Worm (Caenorhabditis elegans) whole organism, L1 larva: ENCODE data around the gene W03F9.9.
A peak's percentile ranks its signal among the peaks of the same experiment; 100 is the strongest.

Source experiments
- C04F5.9 ChIP-seq: sonication (generic microtip); optimal IDR thresholded peaks from 2 replicates; lab custom pipeline; 2016; ENCODE audit warnings: missing genetic modification characterization, missing compliant biosample characterization
- C16A3.4 ChIP-seq: fragments of 150-350 bp; optimal IDR thresholded peaks from 2 replicates; lab custom pipeline; 2014; ENCODE audit warnings: missing biosample characterization, missing genetic modification characterization
- C34B4.2 ChIP-seq: sonication (generic microtip); optimal IDR thresholded peaks from 2 replicates; lab custom pipeline; 2017; ENCODE audit warnings: mild to moderate bottlenecking, missing genetic modification characterization, missing compliant biosample characterization
- F16B12.6 ChIP-seq: fragments of 150-350 bp; optimal IDR thresholded peaks from 2 replicates; lab custom pipeline; 2014; ENCODE audit warnings: missing biosample characterization, missing genetic modification characterization
- Y116A8C.19 ChIP-seq: sonication (generic microtip); optimal IDR thresholded peaks from 2 replicates; lab custom pipeline; 2016; ENCODE audit warnings: missing compliant biosample characterization, missing genetic modification characterization, borderline replicate concordance
- aha-1 ChIP-seq: fragments of 150-350 bp; optimal IDR thresholded peaks from 2 replicates; lab custom pipeline; 2014; ENCODE audit warnings: missing biosample characterization, missing genetic modification characterization
- alr-1 ChIP-seq: fragments of 200-800 bp; sonication (Bioruptor generic); optimal IDR thresholded peaks from 2 replicates; lab custom pipeline; 2018; ENCODE audit warnings: borderline replicate concordance, mild to moderate bottlenecking, missing genetic modification characterization, missing compliant biosample characterization
- aly-2 ChIP-seq: fragments of 150-350 bp; optimal IDR thresholded peaks from 2 replicates; lab custom pipeline; 2014; ENCODE audit warnings: missing biosample characterization, missing genetic modification characterization
- ama-1 ChIP-seq: fragments of 150-350 bp; optimal IDR thresholded peaks from 2 replicates; lab custom pipeline; 2014
- blmp-1 ChIP-seq: fragments of 150-350 bp; optimal IDR thresholded peaks from 2 replicates; lab custom pipeline; 2014; ENCODE audit warnings: missing biosample characterization, missing genetic modification characterization
- ceh-63 ChIP-seq: fragments of 200-800 bp; sonication (Bioruptor generic); optimal IDR thresholded peaks from 2 replicates; lab custom pipeline; 2018; ENCODE audit warnings: mild to moderate bottlenecking, missing genetic modification characterization, missing compliant biosample characterization
- ceh-8 ChIP-seq: fragments of 200-800 bp; sonication (Bioruptor generic); optimal IDR thresholded peaks from 2 replicates; lab custom pipeline; 2018; ENCODE audit warnings: mild to moderate bottlenecking, missing genetic modification characterization, moderate library complexity, missing compliant biosample characterization
- ceh-82 ChIP-seq, 3 experiments: fragments of 150-350 bp in 1 of 3; sonication (generic microtip) in 2 of 3; optimal IDR thresholded peaks; 2 replicates each; lab custom pipeline; 2014 to 2017; ENCODE audit warnings: missing biosample characterization in 3 of 3, missing genetic modification characterization in 3 of 3
- ceh-88 ChIP-seq: fragments of 200-800 bp; sonication (Bioruptor generic); IDR thresholded peaks from 2 replicates; pipeline ENCODE4 v1.3.6; 2022; ENCODE audit warnings: missing genetic modification characterization, missing compliant biosample characterization
- ces-1 ChIP-seq: fragments of 150-350 bp; optimal IDR thresholded peaks from 2 replicates; lab custom pipeline; 2014; ENCODE audit warnings: missing biosample characterization, missing genetic modification reagents, missing genetic modification characterization
- dsc-1 ChIP-seq: sonication (generic microtip); optimal IDR thresholded peaks from 2 replicates; lab custom pipeline; 2016; ENCODE audit warnings: mild to moderate bottlenecking, missing genetic modification characterization, missing compliant biosample characterization
- efl-1 ChIP-seq, 4 experiments: fragments of 150-350 bp; optimal IDR thresholded peaks in 3 of 4; peaks in 1 of 4; 1 replicate in 1 of 4; 2 replicates in 3 of 4; lab custom pipeline; 2014; ENCODE audit warnings: missing biosample characterization in 2 of 4, missing genetic modification characterization in 2 of 4, missing genetic modification reagents in 2 of 4
- efl-3 ChIP-seq: fragments of 200-800 bp; sonication (Bioruptor generic); optimal IDR thresholded peaks from 2 replicates; lab custom pipeline; 2018; ENCODE audit warnings: mild to moderate bottlenecking, missing genetic modification characterization, missing compliant biosample characterization
- egl-27 ChIP-seq, 2 experiments: fragments of 150-350 bp in 1 of 2; sonication (generic microtip); optimal IDR thresholded peaks; 3 replicates each; lab custom pipeline; 2017 to 2018; ENCODE audit warnings: missing biosample characterization in 2 of 2, missing genetic modification characterization in 2 of 2, missing genetic modification reagents in 2 of 2
- ets-5 ChIP-seq: fragments of 200-800 bp; sonication (Bioruptor generic); IDR thresholded peaks from 2 replicates; pipeline ENCODE4 v1.3.6; 2022; ENCODE audit warnings: missing genetic modification characterization, missing compliant biosample characterization
- fkh-10 ChIP-seq: sonication (generic microtip); optimal IDR thresholded peaks from 2 replicates; lab custom pipeline; 2017; ENCODE audit warnings: missing biosample characterization, missing genetic modification reagents, missing genetic modification characterization
- fkh-4 ChIP-seq: sonication (generic microtip); optimal IDR thresholded peaks from 2 replicates; lab custom pipeline; 2016; ENCODE audit warnings: missing compliant biosample characterization, missing genetic modification characterization, borderline replicate concordance
- fkh-8 ChIP-seq: sonication (generic microtip); optimal IDR thresholded peaks from 2 replicates; lab custom pipeline; 2016; ENCODE audit warnings: mild to moderate bottlenecking, missing genetic modification characterization, missing compliant biosample characterization
- fos-1 ChIP-seq: fragments of 150-350 bp; optimal IDR thresholded peaks from 2 replicates; lab custom pipeline; 2014; ENCODE audit warnings: missing biosample characterization, missing genetic modification characterization
- grh-1 ChIP-seq: fragments of 200-800 bp; sonication (Bioruptor generic); IDR thresholded peaks from 2 replicates; pipeline ENCODE4 v1.3.6; 2022; ENCODE audit warnings: missing genetic modification reagents, missing genetic modification characterization, missing compliant biosample characterization
- hlh-4 ChIP-seq: sonication (generic microtip); optimal IDR thresholded peaks from 2 replicates; lab custom pipeline; 2016; ENCODE audit warnings: mild to moderate bottlenecking, missing genetic modification characterization, missing compliant biosample characterization
- irx-1 ChIP-seq: sonication (generic microtip); optimal IDR thresholded peaks from 2 replicates; lab custom pipeline; 2016; ENCODE audit warnings: missing genetic modification characterization, missing compliant biosample characterization
- isw-1 ChIP-seq: fragments of 200-800 bp; sonication (Bioruptor generic); IDR thresholded peaks from 2 replicates; pipeline ENCODE4 v1.3.6; 2022; ENCODE audit warnings: missing genetic modification characterization, missing compliant biosample characterization
- jun-1 ChIP-seq: fragments of 150-350 bp; optimal IDR thresholded peaks from 2 replicates; lab custom pipeline; 2014; ENCODE audit warnings: missing biosample characterization, missing genetic modification reagents, missing genetic modification characterization
- lin-14 ChIP-seq: fragments of 200-800 bp; sonication (Bioruptor generic); optimal IDR thresholded peaks from 2 replicates; lab custom pipeline; 2018; ENCODE audit warnings: mild to moderate bottlenecking, missing genetic modification characterization, moderate library complexity, missing compliant biosample characterization
- lsy-2 ChIP-seq, 2 experiments: fragments of 150-350 bp; optimal IDR thresholded peaks; 2 replicates each; lab custom pipeline; 2014; ENCODE audit warnings: missing biosample characterization in 2 of 2, missing genetic modification characterization in 2 of 2
- mab-9 ChIP-seq: fragments of 200-800 bp; sonication (Bioruptor generic); IDR thresholded peaks from 2 replicates; pipeline ENCODE4 v1.3.6; 2022; ENCODE audit warnings: missing genetic modification reagents, missing genetic modification characterization, missing compliant biosample characterization
- mdl-1 ChIP-seq, 2 experiments: fragments of 150-350 bp; optimal IDR thresholded peaks; 2 replicates each; lab custom pipeline; 2014 to 2017; ENCODE audit warnings: missing biosample characterization in 2 of 2, missing genetic modification characterization in 2 of 2, inconsistent platforms in 1 of 2
- mef-2 ChIP-seq: fragments of 150-350 bp; optimal IDR thresholded peaks from 2 replicates; lab custom pipeline; 2014; ENCODE audit warnings: missing biosample characterization, missing genetic modification characterization
- mep-1 ChIP-seq: fragments of 150-350 bp; optimal IDR thresholded peaks from 2 replicates; lab custom pipeline; 2014; ENCODE audit warnings: missing biosample characterization, missing genetic modification characterization
- nhr-19 ChIP-seq: fragments of 200-800 bp; sonication (Bioruptor generic); conservative IDR thresholded peaks from 2 replicates; pipeline ENCODE4 v1.3.6; 2022; ENCODE audit warnings: missing genetic modification characterization, missing compliant biosample characterization
- nhr-20 ChIP-seq: sonication (generic microtip); optimal IDR thresholded peaks from 2 replicates; lab custom pipeline; 2016; ENCODE audit warnings: mild to moderate bottlenecking, missing genetic modification characterization, missing compliant biosample characterization
- nhr-237 ChIP-seq: fragments of 150-350 bp; optimal IDR thresholded peaks from 2 replicates; lab custom pipeline; 2014; ENCODE audit warnings: missing biosample characterization, missing genetic modification characterization
- nhr-28 ChIP-seq: fragments of 150-350 bp; optimal IDR thresholded peaks from 2 replicates; lab custom pipeline; 2014; ENCODE audit warnings: missing biosample characterization, missing genetic modification characterization
- nhr-84 ChIP-seq: sonication (generic microtip); optimal IDR thresholded peaks from 2 replicates; lab custom pipeline; 2017; ENCODE audit warnings: missing biosample characterization, missing genetic modification characterization
- pag-3 ChIP-seq: sonication (generic microtip); optimal IDR thresholded peaks from 2 replicates; lab custom pipeline; 2017; ENCODE audit warnings: missing genetic modification characterization, mild to moderate bottlenecking, missing compliant biosample characterization, antibody characterized with exemption, borderline replicate concordance; ENCODE audit not compliant: insufficient read depth
- pax-3 ChIP-seq: fragments of 200-800 bp; sonication (Bioruptor generic); optimal IDR thresholded peaks from 2 replicates; lab custom pipeline; 2018; ENCODE audit warnings: mild to moderate bottlenecking, missing genetic modification characterization, moderate library complexity, missing compliant biosample characterization
- pqm-1 ChIP-seq: sonication (generic microtip); optimal IDR thresholded peaks from 3 replicates; lab custom pipeline; 2017; ENCODE audit warnings: missing biosample characterization, missing genetic modification characterization
- rnt-1 ChIP-seq: sonication (generic microtip); optimal IDR thresholded peaks from 2 replicates; lab custom pipeline; 2016; ENCODE audit warnings: mild to moderate bottlenecking, missing genetic modification characterization, moderate library complexity, missing compliant biosample characterization
- skn-1 ChIP-seq: fragments of 150-350 bp; optimal IDR thresholded peaks from 2 replicates; lab custom pipeline; 2014; ENCODE audit warnings: missing biosample characterization, missing genetic modification characterization
- snu-23 ChIP-seq: sonication (generic microtip); optimal IDR thresholded peaks from 2 replicates; lab custom pipeline; 2016; ENCODE audit warnings: missing genetic modification characterization, missing compliant biosample characterization
- sup-37 ChIP-seq: fragments of 200-800 bp; sonication (Bioruptor generic); optimal IDR thresholded peaks from 2 replicates; lab custom pipeline; 2018; ENCODE audit warnings: mild to moderate bottlenecking, missing genetic modification characterization, missing compliant biosample characterization
- swsn-7 ChIP-seq: sonication (generic microtip); optimal IDR thresholded peaks from 2 replicates; lab custom pipeline; 2016; ENCODE audit warnings: missing genetic modification characterization, missing compliant biosample characterization
- tbx-2 ChIP-seq: sonication (generic microtip); optimal IDR thresholded peaks from 2 replicates; lab custom pipeline; 2016; ENCODE audit warnings: missing genetic modification characterization, missing compliant biosample characterization
- tlp-1 ChIP-seq: fragments of 150-350 bp; optimal IDR thresholded peaks from 2 replicates; lab custom pipeline; 2014; ENCODE audit warnings: missing biosample characterization, missing genetic modification characterization
- unc-30 ChIP-seq: sonication (generic microtip); optimal IDR thresholded peaks from 2 replicates; lab custom pipeline; 2017; ENCODE audit warnings: missing biosample characterization, missing genetic modification characterization
- unc-62 ChIP-seq: fragments of 150-350 bp; optimal IDR thresholded peaks from 2 replicates; lab custom pipeline; 2014; ENCODE audit warnings: missing biosample characterization, missing genetic modification reagents, missing genetic modification characterization
- unc-98 ChIP-seq: fragments of 200-800 bp; sonication (Bioruptor generic); IDR thresholded peaks from 2 replicates; pipeline ENCODE4 v1.3.6; 2022; ENCODE audit warnings: missing genetic modification characterization, missing compliant biosample characterization
- ztf-4 ChIP-seq: fragments of 150-350 bp; optimal IDR thresholded peaks from 2 replicates; lab custom pipeline; 2014; ENCODE audit warnings: missing biosample characterization, missing genetic modification characterization

W03F9.9 gene

DNA sequence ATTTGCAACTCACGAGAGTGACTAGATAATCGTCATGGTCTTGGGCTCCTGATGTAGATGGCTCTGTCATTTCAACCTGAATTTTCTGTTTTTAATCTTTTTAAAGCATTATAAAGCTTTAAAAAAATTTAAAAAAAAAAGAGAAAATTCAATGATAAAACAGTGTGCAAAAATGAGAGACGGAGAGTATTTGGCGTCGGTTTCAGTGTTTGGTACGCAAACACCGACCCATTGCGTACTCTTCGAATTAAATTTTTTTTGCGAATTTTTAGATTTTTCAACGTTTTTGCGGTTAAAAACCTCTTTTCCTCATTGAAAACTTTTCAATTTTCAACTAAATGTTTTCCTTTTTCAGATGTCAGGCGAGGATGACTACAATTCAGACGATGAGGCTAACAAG is 10.8 kb upstream of the W03F9.9 start, which contains the start of the genes W03F9.2 and sftb-2 (continued):
- TF ChIP-seq fkh-4 (tag; lab: Kevin White, UChicago) (no peak), tbx-2 (tag; lab: Kevin White, UChicago) (peak; percentile 34), aly-2 (no peak), nhr-84 (tag; lab: Kevin White, UChicago) (no peak), ceh-8 (GFP tag; lab: Kevin White, UChicago) (no peak), ets-5 (GFP tag; lab: Robert Waterston, UW) (no peak), alr-1 (tag; lab: Kevin White, UChicago) (no peak), nhr-237 (no peak), mab-9 (GFP tag; lab: Robert Waterston, UW) (no peak), lin-14 (GFP tag; lab: Kevin White, UChicago) (no peak), mef-2 (tag; lab: Kevin White, UChicago) (no peak), unc-30 (no peak), aha-1 (tag; lab: Kevin White, UChicago) (no peak), tlp-1 (no peak), snu-23 (GFP tag; lab: Kevin White, UChicago) (peak; percentile 54), unc-62 (GFP tag; lab: Kevin White, UChicago) (no peak), mdl-1 (tag; optimal IDR thresholded peaks at IDR 0.05; lab: Kevin White, UChicago) (peak in 1 of 2 experiments; percentile 4), ces-1 (GFP tag; lab: Kevin White, UChicago) (no peak), unc-98 (no peak), dsc-1 (peak; percentile 1), ama-1 (lab: Kevin White, UChicago) (no peak), blmp-1 (no peak), F16B12.6 (tag; lab: Kevin White, UChicago) (peak; percentile 91), fkh-10 (GFP tag; lab: Kevin White, UChicago) (no peak), lsy-2 (tag; optimal IDR thresholded peaks at IDR 0.05; lab: Kevin White, UChicago) (peak; percentile 59 to 66), C34B4.2 (no peak), nhr-28 (tag; lab: Kevin White, UChicago) (no peak), irx-1 (tag; lab: Kevin White, UChicago) (no peak), grh-1 (GFP tag; lab: Robert Waterston, UW) (no peak), fkh-8 (no peak), pqm-1 (no peak), egl-27 (tag; optimal IDR thresholded peaks at IDR 0.05; lab: Kevin White, UChicago) (no peak), jun-1 (no peak), sup-37 (GFP tag; lab: Kevin White, UChicago) (no peak), rnt-1 (tag; lab: Kevin White, UChicago) (peak; percentile 36), mep-1 (tag; lab: Kevin White, UChicago) (no peak), isw-1 (no peak), nhr-20 (tag; lab: Kevin White, UChicago) (peak; percentile 25), ceh-88 (GFP tag; lab: Robert Waterston, UW) (no peak), C04F5.9 (no peak), nhr-19 (GFP tag; lab: Robert Waterston, UW) (no peak), ceh-82 (tag; optimal IDR thresholded peaks at IDR 0.05; lab: Kevin White, UChicago) (peak in 2 of 3 experiments; percentile 9 to 34), hlh-4 (tag; lab: Kevin White, UChicago) (no peak), pax-3 (tag; lab: Kevin White, UChicago) (no peak), efl-3 (no peak), pag-3 (tag; lab: Kevin White, UChicago) (no peak), skn-1 (peak; percentile 43), efl-1 (optimal IDR thresholded peaks at IDR 0.05; lab: Kevin White, UChicago) (peak; percentile 40 to 61), efl-1 (GFP tag; optimal IDR thresholded peaks at IDR 0.05 in 1 of 2; lab: Kevin White, UChicago) (peak; percentile 71 to 94), ztf-4 (tag; lab: Kevin White, UChicago) (no peak), fos-1 (tag; lab: Kevin White, UChicago) (no peak), ceh-63 (no peak), C16A3.4 (tag; lab: Kevin White, UChicago) (no peak), Y116A8C.19 (tag; lab: Kevin White, UChicago) (no peak), swsn-7 (tag; lab: Kevin White, UChicago) (peak; percentile 51)
